Worm (Caenorhabditis elegans) whole organism, young adult: ENCODE data around the gene kin-15.

Experiments used
- egl-18 ChIP-seq: fragments of 200-800 bp; sonication (Bioruptor generic); IDR thresholded peaks from 2 replicates; pipeline ENCODE4 v1.3.6; 2022; ENCODE audit warnings: missing genetic modification reagents, missing genetic modification characterization, missing compliant biosample characterization
- madf-3 ChIP-seq: fragments of 200-800 bp; sonication (Bioruptor generic); IDR thresholded peaks from 2 replicates; pipeline ENCODE4 v1.3.6; 2022; ENCODE audit warnings: missing genetic modification reagents, missing genetic modification characterization, missing compliant biosample characterization
- unc-62 ChIP-seq: fragments of 150-350 bp; optimal IDR thresholded peaks from 2 replicates; lab custom pipeline; 2014; ENCODE audit warnings: missing biosample characterization, missing genetic modification reagents, missing genetic modification characterization

ce11 chrII:9443522-9443921, 10.0 kb upstream of the kin-15 start, which contains the start of gene chil-15:
- TF ChIP-seq madf-3 (no peak), egl-18 (no peak), unc-62 (no peak)
